Fruit fly (Drosophila melanogaster): Measurements from ENCODE around the gene CG6793.
A peak's percentile ranks its signal among the peaks of the same experiment; 100 is the strongest.

The CG6793 gene

DNA sequence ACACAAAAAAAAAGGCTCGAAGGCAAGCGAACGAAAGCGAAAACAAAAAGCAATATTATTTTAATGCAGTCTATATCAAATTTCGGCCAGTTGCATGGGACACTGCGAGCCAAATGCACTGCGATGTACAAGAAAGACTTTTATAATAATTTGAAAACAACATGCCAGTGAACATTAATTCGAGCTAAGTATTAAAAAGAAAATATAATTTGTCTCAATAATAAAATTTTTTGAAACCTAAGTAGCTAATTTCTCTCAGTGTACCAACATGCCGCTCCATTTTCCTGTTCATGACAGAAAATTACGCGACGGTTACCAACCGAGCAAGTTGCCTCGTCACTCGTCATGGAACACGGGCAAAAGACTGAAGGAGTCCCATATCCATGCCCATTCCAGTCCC, 35.2 kb downstream of the CG6793 start:
- no peak for TF ChIP-seq hth (optimal IDR thresholded peaks at IDR 0.05)
- TF ChIP-seq CG13424 (tag; optimal IDR thresholded peaks at IDR 0.05), result peak; percentile 47
- peak; percentile 25 for TF ChIP-seq Abd-B (GFP tag; optimal IDR thresholded peaks at IDR 0.05)
- no peak for TF ChIP-seq crp (GFP tag; optimal IDR thresholded peaks at IDR 0.05)
- TF ChIP-seq ash1 (GFP tag; optimal IDR thresholded peaks at IDR 0.05), result no peak
- TF ChIP-seq Aef1 (GFP tag; IDR thresholded peaks at IDR 0.05), result no peak
- TF ChIP-seq Camta (GFP tag; optimal IDR thresholded peaks at IDR 0.05), result peak; percentile 54
- peak; percentile 74 for TF ChIP-seq CG8765 (GFP tag; IDR thresholded peaks at IDR 0.05)
- TF ChIP-seq CG12071 (GFP tag; optimal IDR thresholded peaks at IDR 0.05), result no peak
- peak; percentile 35 for TF ChIP-seq CG18764 (GFP tag; optimal IDR thresholded peaks at IDR 0.05)
- TF ChIP-seq Bgb (GFP tag; IDR thresholded peaks at IDR 0.05; ENCODE audit: partially characterized antibody), result no peak
- peak; percentile 4 for TF ChIP-seq fd102C (GFP tag; optimal IDR thresholded peaks at IDR 0.05)
- TF ChIP-seq HmgZ (tag; optimal IDR thresholded peaks at IDR 0.05), result no peak
- no peak for TF ChIP-seq dati (GFP tag; IDR thresholded peaks at IDR 0.05)
- no peak for TF ChIP-seq Elba2 (GFP tag; optimal IDR thresholded peaks at IDR 0.05)
- peak; percentile 88 for TF ChIP-seq dmrt11E (tag; optimal IDR thresholded peaks at IDR 0.05)
- TF ChIP-seq CG10147 (GFP tag; optimal IDR thresholded peaks at IDR 0.05), result peak; percentile 37
- peak; percentile 5 for TF ChIP-seq CG6683 (GFP tag; optimal IDR thresholded peaks at IDR 0.05)
- TF ChIP-seq CG2116 (GFP tag; optimal IDR thresholded peaks at IDR 0.05), result peak; percentile 33
- TF ChIP-seq Antp (GFP tag; optimal IDR thresholded peaks at IDR 0.05), result peak; percentile 26
- TF ChIP-seq NfI (GFP tag; optimal IDR thresholded peaks at IDR 0.05), result peak; percentile 21
- peak; percentile 35; the same call in 1 of the 2 replicates for TF ChIP-seq Awh (GFP tag; IDR thresholded peaks at IDR 0.05)
- no peak for TF ChIP-seq mld (GFP tag; IDR thresholded peaks at IDR 0.05; ENCODE audit: partially characterized antibody)
- no peak for TF ChIP-seq hb (GFP tag; IDR thresholded peaks at IDR 0.05; ENCODE audit: partially characterized antibody)
- no peak for TF ChIP-seq CG2129 (GFP tag; IDR thresholded peaks at IDR 0.05; ENCODE audit: partially characterized antibody)
- peak; percentile 78 for TF ChIP-seq CG4404 (GFP tag; IDR thresholded peaks at IDR 0.05)
- peak; percentile 64 for TF ChIP-seq CoRest (tag; optimal IDR thresholded peaks at IDR 0.05)
- peak; percentile 61 for TF ChIP-seq CG1529 (GFP tag; optimal IDR thresholded peaks at IDR 0.05)
- peak; percentile 57 for TF ChIP-seq CG12104 (GFP tag; optimal IDR thresholded peaks at IDR 0.05)
- peak; percentile 36; the same call in 1 of the 2 replicates for TF ChIP-seq ap (GFP tag; IDR thresholded peaks at IDR 0.05)
- no peak for TF ChIP-seq Dbx (GFP tag; IDR thresholded peaks at IDR 0.05)
- no peak for TF ChIP-seq sd (tag; optimal IDR thresholded peaks at IDR 0.05)
- peak; percentile 86 for TF ChIP-seq Drgx (GFP tag; IDR thresholded peaks at IDR 0.05)
- peak; percentile 80 for TF ChIP-seq CG17361 (GFP tag; IDR thresholded peaks at IDR 0.05)
- peak; percentile 61 for TF ChIP-seq Hr3 (GFP tag; optimal IDR thresholded peaks at IDR 0.05)
- peak; percentile 78 for TF ChIP-seq CG18262 (tag; optimal IDR thresholded peaks at IDR 0.05)
- TF ChIP-seq CG3726 (GFP tag; IDR thresholded peaks at IDR 0.05), result peak; percentile 58; the same call in 1 of the 3 replicates
- no peak for TF ChIP-seq pros (GFP tag; optimal IDR thresholded peaks at IDR 0.05)
- peak; percentile 54; the same call in 1 of the 2 replicates for TF ChIP-seq sob (GFP tag; IDR thresholded peaks at IDR 0.05)
- peak; percentile 60; the same call in 1 of the 2 replicates for TF ChIP-seq esg (GFP tag; conservative IDR thresholded peaks at IDR 0.05)
- TF ChIP-seq CG9609 (GFP tag; optimal IDR thresholded peaks at IDR 0.05), result peak; percentile 15
- TF ChIP-seq Fer1 (GFP tag; optimal IDR thresholded peaks at IDR 0.05), result no peak
- TF ChIP-seq CG10431 (GFP tag; optimal IDR thresholded peaks at IDR 0.05), result no peak
- no peak for TF ChIP-seq CG15479 (GFP tag; optimal IDR thresholded peaks at IDR 0.05)
- peak; percentile 76 for TF ChIP-seq gem (tag; optimal IDR thresholded peaks at IDR 0.05)
- no peak for TF ChIP-seq CG17186 (GFP tag; optimal IDR thresholded peaks at IDR 0.05)
- TF ChIP-seq Sox102F (GFP tag; optimal IDR thresholded peaks at IDR 0.05), result peak; percentile 72
- TF ChIP-seq ind (GFP tag; optimal IDR thresholded peaks at IDR 0.05), result peak; percentile 31
- no peak for TF ChIP-seq NFAT (GFP tag; IDR thresholded peaks at IDR 0.05)
- peak; percentile 33 for TF ChIP-seq CG10462 (GFP tag; optimal IDR thresholded peaks at IDR 0.05)
